Worm (Caenorhabditis elegans): ENCODE results near the gene K06A4.7.
A peak's percentile ranks its signal among the peaks of the same experiment; 100 is the strongest.

Gene K06A4.7

ce11 chrV:9534621-9535020 is 43.3 kb upstream of the K06A4.7 start, which contains the start of gene tag-329:
tag-329 (plus strand) TSS chrV:9534921.
- no peak for TF ChIP-seq snpc-4 (tag; optimal IDR thresholded peaks at IDR 0.05)
- TF ChIP-seq nhr-21 (tag; optimal IDR thresholded peaks at IDR 0.05): no peak
- TF ChIP-seq ztf-4 (tag; optimal IDR thresholded peaks at IDR 0.05): no peak
- no peak for TF ChIP-seq elt-3 (tag; optimal IDR thresholded peaks at IDR 0.05)
- TF ChIP-seq ceh-82 (tag; optimal IDR thresholded peaks at IDR 0.05): no peak
- TF ChIP-seq lin-11 (tag; optimal IDR thresholded peaks at IDR 0.05): no peak
- no peak for TF ChIP-seq nhr-129 (tag; optimal IDR thresholded peaks at IDR 0.05)
- TF ChIP-seq lin-13 (GFP tag; optimal IDR thresholded peaks at IDR 0.05): no peak
- no peak for TF ChIP-seq C34F6.9 (tag; optimal IDR thresholded peaks at IDR 0.05)
- TF ChIP-seq gmeb-1 (tag; optimal IDR thresholded peaks at IDR 0.05): no peak
- TF ChIP-seq Y55F3AM.14 (GFP tag; optimal IDR thresholded peaks at IDR 0.05): no peak
- TF ChIP-seq alr-1 (tag; optimal IDR thresholded peaks at IDR 0.05): no peak
- no peak for TF ChIP-seq mdl-1 (tag; optimal IDR thresholded peaks at IDR 0.05)
- TF ChIP-seq ztf-1 (GFP tag; conservative IDR thresholded peaks at IDR 0.05): no peak

DNA sequence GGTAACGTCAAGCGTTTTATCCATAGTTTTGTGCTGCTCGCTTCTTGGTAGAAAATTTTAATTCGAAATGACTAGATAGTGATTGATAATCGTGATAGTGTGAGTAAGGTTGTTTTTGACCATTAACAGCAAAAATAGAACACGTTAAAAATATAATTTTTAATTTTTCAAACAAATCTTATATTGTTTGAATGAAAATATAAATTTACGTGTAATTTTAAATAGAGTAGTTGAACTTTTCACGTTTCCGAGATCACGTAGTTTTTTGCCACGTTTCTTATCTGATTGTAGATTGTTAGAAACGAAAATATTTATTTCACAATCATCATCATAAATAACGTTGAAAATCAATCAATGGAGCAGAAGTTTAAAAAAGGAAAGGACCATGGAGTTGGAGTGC is 40.2 kb upstream of the K06A4.7 start, which contains the start of the genes C50F4.10 and pfk-1.2:
Gene C50F4.10 (minus strand): TSS at position 101 of the 400 bp plus-strand sequence.
Gene pfk-1.2 (plus strand): TSS at position 325 of the 400 bp plus-strand sequence.
- TF ChIP-seq F13H6.1 (tag; optimal IDR thresholded peaks at IDR 0.05) (no peak), zag-1 (tag; optimal IDR thresholded peaks at IDR 0.05) (no peak), alr-1 (tag; optimal IDR thresholded peaks at IDR 0.05) (no peak), unc-39 (tag; optimal IDR thresholded peaks at IDR 0.05) (no peak), nhr-12 (tag; optimal IDR thresholded peaks at IDR 0.05) (no peak), lsy-2 (tag; optimal IDR thresholded peaks at IDR 0.05) (no peak), nhr-23 (tag; optimal IDR thresholded peaks at IDR 0.05) (no peak), aly-2 (tag; optimal IDR thresholded peaks at IDR 0.05) (no peak), sma-3 (GFP tag; optimal IDR thresholded peaks at IDR 0.05) (no peak), ceh-82 (tag; optimal IDR thresholded peaks at IDR 0.05) (no peak), nhr-11 (tag; optimal IDR thresholded peaks at IDR 0.05) (no peak), unc-62 (GFP tag; optimal IDR thresholded peaks at IDR 0.05) (no peak)

ce11 chrV:9527984-9528383 is 36.7 kb upstream of the K06A4.7 start:
- TF ChIP-seq lin-13 (GFP tag; optimal IDR thresholded peaks at IDR 0.05) (no peak), lsy-2 (tag; optimal IDR thresholded peaks at IDR 0.05) (no peak), nhr-25 (tag; optimal IDR thresholded peaks at IDR 0.05) (no peak), gmeb-1 (tag; optimal IDR thresholded peaks at IDR 0.05) (no peak), sem-4 (tag; optimal IDR thresholded peaks at IDR 0.05) (no peak), nhr-237 (tag; optimal IDR thresholded peaks at IDR 0.05) (no peak), skn-1 (tag; optimal IDR thresholded peaks at IDR 0.05) (no peak), unc-55 (GFP tag; optimal IDR thresholded peaks at IDR 0.05) (no peak), ama-1 (optimal IDR thresholded peaks at IDR 0.05) (no peak), peb-1 (tag; optimal IDR thresholded peaks at IDR 0.05) (no peak), egl-27 (tag; optimal IDR thresholded peaks at IDR 0.05) (no peak), nhr-12 (tag; optimal IDR thresholded peaks at IDR 0.05) (no peak), ZK546.5 (tag; optimal IDR thresholded peaks at IDR 0.05) (no peak), lin-39 (tag; optimal IDR thresholded peaks at IDR 0.05) (no peak), nhr-6 (tag; optimal IDR thresholded peaks at IDR 0.05) (no peak), nhr-77 (tag; optimal IDR thresholded peaks at IDR 0.05) (no peak), elt-3 (tag; optimal IDR thresholded peaks at IDR 0.05) (no peak), ceh-82 (tag; optimal IDR thresholded peaks at IDR 0.05) (no peak), C34F6.9 (tag; optimal IDR thresholded peaks at IDR 0.05) (no peak)

ce11 chrV:9527337-9527736 is 36.0 kb upstream of the K06A4.7 start:
- no peak for TF ChIP-seq egl-27 (tag; optimal IDR thresholded peaks at IDR 0.05)
- no peak for TF ChIP-seq crh-2 (tag; optimal IDR thresholded peaks at IDR 0.05)
- peak; percentile 45 for TF ChIP-seq fos-1 (tag; optimal IDR thresholded peaks at IDR 0.05)

- TF ChIP-seq sma-9 (GFP tag; optimal IDR thresholded peaks at IDR 0.05) (peak; percentile 45), sma-9 (tag; optimal IDR thresholded peaks at IDR 0.05) (no peak), fos-1 (tag; optimal IDR thresholded peaks at IDR 0.05) (peak; percentile 88), gmeb-1 (tag; optimal IDR thresholded peaks at IDR 0.05) (peak; percentile 3), lin-11 (tag; optimal IDR thresholded peaks at IDR 0.05) (no peak), ceh-16 (tag; optimal IDR thresholded peaks at IDR 0.05) (no peak), nhr-10 (tag; optimal IDR thresholded peaks at IDR 0.05) (no peak), crh-2 (tag; optimal IDR thresholded peaks at IDR 0.05) (peak; percentile 17)
Measured at ce11 chrV:9526470-9526869, 35.2 kb upstream of the K06A4.7 start, which contains the start of gene C50F4.1. C50F4.1 (plus strand) TSS chrV:9526793.
